Fruit fly (Drosophila melanogaster) whole organism, embryonic: ENCODE data around the gene CG15262.

Source experiments
- CG12769 ChIP-seq: fragments of 200-800 bp; sonication (Bioruptor generic); optimal IDR thresholded peaks from 2 replicates; lab custom pipeline; 2019; ENCODE audit warnings: missing biosample characterization, mild to moderate bottlenecking, missing genetic modification characterization, moderate library complexity
- CG2129 ChIP-seq: fragments of 200-800 bp; sonication (Bioruptor generic); IDR thresholded peaks from 2 replicates; pipeline ENCODE4 v1.3.6; 2022; ENCODE audit warnings: missing biosample characterization, missing genetic modification characterization; ENCODE audit not compliant: partially characterized antibody
- CG6689 ChIP-seq: fragments of 200-800 bp; sonication (Bioruptor generic); IDR thresholded peaks from 2 replicates; pipeline ENCODE4 v1.3.6; 2022; ENCODE audit warnings: missing biosample characterization, missing genetic modification characterization
- CG7745 ChIP-seq: fragments of 200-800 bp; sonication (Bioruptor generic); optimal IDR thresholded peaks from 2 replicates; lab custom pipeline; 2018; ENCODE audit warnings: missing biosample characterization, mild to moderate bottlenecking, missing genetic modification characterization, moderate library complexity
- gsb ChIP-seq: fragments of 200-800 bp; sonication (Bioruptor generic); IDR thresholded peaks from 2 replicates; pipeline ENCODE4 v1.3.6; 2022; ENCODE audit warnings: missing biosample characterization, missing genetic modification characterization
- lola ChIP-seq, 3 experiments: fragments of >200 bp in 2 of 3; fragments of 200-800 bp in 1 of 3; sonication (Bioruptor generic) in 1 of 3; optimal IDR thresholded peaks; 2 replicates each; lab custom pipeline; 2017 to 2019; ENCODE audit warnings: missing biosample characterization in 3 of 3, missing genetic modification characterization in 3 of 3, mild to moderate bottlenecking in 1 of 3, moderate library complexity in 1 of 3
- lov ChIP-seq, 2 experiments: fragments of 200-800 bp in 1 of 2; fragments of >200 bp in 1 of 2; sonication (Bioruptor generic) in 1 of 2; IDR thresholded peaks in 1 of 2; optimal IDR thresholded peaks in 1 of 2; 2 replicates in 1 of 2; 3 replicates in 1 of 2; pipeline versions ENCODE4 v1.3.6 to Lab custom; 2017 to 2022; ENCODE audit warnings: missing biosample characterization in 1 of 2, missing genetic modification characterization in 1 of 2
- pan ChIP-seq, 4 experiments: fragments of >200 bp in 3 of 4; fragments of 200-800 bp in 1 of 4; sonication (Bioruptor generic) in 1 of 4; optimal IDR thresholded peaks in 3 of 4; IDR thresholded peaks in 1 of 4; 2 replicates each; pipeline versions ENCODE4 v1.3.6 to Lab custom; 2017 to 2022; ENCODE audit warnings: missing biosample characterization in 2 of 4, missing genetic modification characterization in 2 of 4, mixed read lengths in 1 of 4

dm6 chr2L:15316410-15316809 is 18.8 kb downstream of the CG15262 start:
- TF ChIP-seq lola (GFP tag; optimal IDR thresholded peaks at IDR 0.05; lab: Kevin White, UChicago) (peak in 1 of 3 experiments; percentile 25), gsb (GFP tag; lab: Robert Waterston, UW) (no peak), CG12769 (tag; lab: Kevin White, UChicago) (no peak), lov (optimal IDR thresholded peaks at IDR 0.05; lab: Kevin White, UChicago) (no peak), lov (GFP tag; IDR thresholded peaks at IDR 0.05; lab: Robert Waterston, UW) (no peak), CG6689 (no peak), pan (optimal IDR thresholded peaks at IDR 0.05; lab: Kevin White, UChicago) (no peak), pan (GFP tag; optimal IDR thresholded peaks at IDR 0.05 in 1 of 2, IDR thresholded peaks at IDR 0.05 in 1 of 2) (no peak), CG2129 (no peak), CG7745 (tag; lab: Kevin White, UChicago) (no peak)
